Worm (Caenorhabditis elegans) whole organism, midembryonic: Measurements from ENCODE around the gene pqn-94.

Source experiments
- T22C8.4 ChIP-seq: fragments of 200-800 bp; sonication (Bioruptor generic); IDR thresholded peaks from 2 replicates; pipeline ENCODE4 v1.3.6; 2022; ENCODE audit warnings: missing genetic modification characterization, missing compliant biosample characterization
- cog-1 ChIP-seq: sonication (generic microtip); optimal IDR thresholded peaks from 2 replicates; lab custom pipeline; 2016; ENCODE audit warnings: missing genetic modification characterization, missing compliant biosample characterization
- flt-1 ChIP-seq: fragments of 200-800 bp; sonication (Bioruptor generic); IDR thresholded peaks from 2 replicates; pipeline ENCODE4 v1.3.6; 2022; ENCODE audit warnings: missing genetic modification characterization, missing compliant biosample characterization
- klf-2 ChIP-seq: fragments of 200-800 bp; sonication (Bioruptor generic); conservative IDR thresholded peaks from 2 replicates; pipeline ENCODE4 v1.3.6; 2022; ENCODE audit warnings: missing genetic modification reagents, missing genetic modification characterization, missing compliant biosample characterization
- med-1 ChIP-seq: sonication (generic microtip); optimal IDR thresholded peaks from 2 replicates; lab custom pipeline; 2017; ENCODE audit warnings: missing genetic modification characterization, mild to moderate bottlenecking, missing compliant biosample characterization, antibody characterized with exemption, missing genetic modification reagents; ENCODE audit not compliant: insufficient read depth
- ref-1 ChIP-seq: fragments of 200-800 bp; sonication (Bioruptor generic); conservative IDR thresholded peaks from 2 replicates; pipeline ENCODE4 v1.3.6; 2022; ENCODE audit warnings: missing genetic modification reagents, missing genetic modification characterization, missing compliant biosample characterization
- tab-1 ChIP-seq: fragments of 200-800 bp; sonication (Bioruptor generic); IDR thresholded peaks from 2 replicates; pipeline ENCODE4 v1.3.6; 2022; ENCODE audit warnings: missing genetic modification characterization, missing compliant biosample characterization
- ztf-23 ChIP-seq: fragments of 200-800 bp; sonication (Bioruptor generic); IDR thresholded peaks from 2 replicates; pipeline ENCODE4 v1.3.6; 2022; ENCODE audit warnings: missing genetic modification reagents, missing genetic modification characterization, missing compliant biosample characterization
- ztf-29 ChIP-seq: fragments of 200-800 bp; sonication (Bioruptor generic); IDR thresholded peaks from 2 replicates; pipeline ENCODE4 v1.3.6; 2022; ENCODE audit warnings: missing genetic modification reagents, missing genetic modification characterization, missing compliant biosample characterization

ce11 chrV:20289317-20289716, 9.7 kb upstream of the pqn-94 start, which contains the start of gene mlt-4:
- TF ChIP-seq ztf-29 (GFP tag; lab: Robert Waterston, UW) (no peak), T22C8.4 (GFP tag; lab: Robert Waterston, UW) (no peak), flt-1 (no peak), ztf-23 (GFP tag; lab: Robert Waterston, UW) (no peak), cog-1 (tag; lab: Kevin White, UChicago) (no peak), klf-2 (GFP tag; lab: Robert Waterston, UW) (no peak), tab-1 (no peak), ref-1 (GFP tag; lab: Robert Waterston, UW) (no peak), med-1 (GFP tag; lab: Kevin White, UChicago) (no peak)
